Worm (Caenorhabditis elegans) whole organism, young adult: ENCODE data around the gene math-31.
A peak's percentile ranks its signal among the peaks of the same experiment; 100 is the strongest.

Experiments
- B0261.1 ChIP-seq: sonication (generic microtip); optimal IDR thresholded peaks from 2 replicates; lab custom pipeline; 2016; ENCODE audit warnings: mild to moderate bottlenecking, missing genetic modification characterization, moderate library complexity, missing compliant biosample characterization
- F22D6.2 ChIP-seq: sonication (generic microtip); optimal IDR thresholded peaks from 2 replicates; lab custom pipeline; 2016; ENCODE audit warnings: mild to moderate bottlenecking, missing genetic modification characterization, missing compliant biosample characterization
- F33H1.4 ChIP-seq: fragments of 200-800 bp; sonication (Bioruptor generic); IDR thresholded peaks from 2 replicates; pipeline ENCODE4 v1.3.6; 2022; ENCODE audit warnings: missing genetic modification reagents, missing genetic modification characterization, missing compliant biosample characterization
- F49E8.2 ChIP-seq: sonication (generic microtip); optimal IDR thresholded peaks from 3 replicates; lab custom pipeline; 2017; ENCODE audit warnings: missing genetic modification characterization, mild to moderate bottlenecking, missing compliant biosample characterization, antibody characterized with exemption, moderate library complexity; ENCODE audit not compliant: insufficient read depth
- F57A8.1 ChIP-seq: fragments of 200-800 bp; sonication (Bioruptor generic); optimal IDR thresholded peaks from 2 replicates; lab custom pipeline; 2018; ENCODE audit warnings: mild to moderate bottlenecking, missing genetic modification characterization, moderate library complexity, missing compliant biosample characterization
- F57C9.4 ChIP-seq: sonication (generic microtip); optimal IDR thresholded peaks from 2 replicates; lab custom pipeline; 2017; ENCODE audit warnings: mild to moderate bottlenecking, missing genetic modification characterization, missing compliant biosample characterization
- K12H6.12 ChIP-seq: fragments of 200-800 bp; sonication (Bioruptor generic); optimal IDR thresholded peaks from 2 replicates; lab custom pipeline; 2018; ENCODE audit warnings: mild to moderate bottlenecking, missing genetic modification characterization, missing compliant biosample characterization
- Y53F4B.3 ChIP-seq: fragments of 200-800 bp; sonication (Bioruptor generic); IDR thresholded peaks from 2 replicates; pipeline ENCODE4 v1.3.6; 2022; ENCODE audit warnings: missing genetic modification reagents, missing genetic modification characterization, missing compliant biosample characterization
- Y67H2A.10 ChIP-seq: fragments of 200-800 bp; sonication (Bioruptor generic); conservative IDR thresholded peaks from 2 replicates; pipeline ENCODE4 v1.3.6; 2022; ENCODE audit warnings: missing genetic modification reagents, missing genetic modification characterization, missing compliant biosample characterization
- ZK185.1 ChIP-seq: sonication (generic microtip); optimal IDR thresholded peaks from 2 replicates; lab custom pipeline; 2016; ENCODE audit warnings: mild to moderate bottlenecking, missing genetic modification characterization, missing compliant biosample characterization; ENCODE audit not compliant: poor library complexity, severe bottlenecking
- cebp-2 ChIP-seq: fragments of 200-800 bp; sonication (Bioruptor generic); IDR thresholded peaks from 2 replicates; pipeline ENCODE4 v1.3.6; 2022; ENCODE audit warnings: missing genetic modification characterization, missing compliant biosample characterization
- ceh-27 ChIP-seq: fragments of 200-800 bp; sonication (Bioruptor generic); optimal IDR thresholded peaks from 2 replicates; lab custom pipeline; 2018; ENCODE audit warnings: mild to moderate bottlenecking, missing genetic modification characterization, moderate library complexity, missing compliant biosample characterization
- chd-7 ChIP-seq: sonication (generic microtip); optimal IDR thresholded peaks from 2 replicates; lab custom pipeline; 2016; ENCODE audit warnings: mild to moderate bottlenecking, missing genetic modification characterization, moderate library complexity, missing compliant biosample characterization
- dpl-1 ChIP-seq: fragments of 150-350 bp; optimal IDR thresholded peaks from 2 replicates; lab custom pipeline; 2014; ENCODE audit warnings: missing biosample characterization, missing genetic modification reagents, missing genetic modification characterization
- efl-1 ChIP-seq: fragments of 150-350 bp; optimal IDR thresholded peaks from 2 replicates; lab custom pipeline; 2014; ENCODE audit warnings: missing biosample characterization, missing genetic modification reagents, missing genetic modification characterization
- hmg-1.2 ChIP-seq: fragments of 200-800 bp; sonication (Bioruptor generic); IDR thresholded peaks from 2 replicates; pipeline ENCODE4 v1.3.6; 2022; ENCODE audit warnings: missing genetic modification reagents, missing genetic modification characterization, missing compliant biosample characterization
- lir-1 ChIP-seq: fragments of 200-800 bp; sonication (Bioruptor generic); conservative IDR thresholded peaks from 2 replicates; pipeline ENCODE4 v1.3.6; 2022; ENCODE audit warnings: missing genetic modification reagents, missing genetic modification characterization, missing compliant biosample characterization
- lsl-1 ChIP-seq: fragments of 200-800 bp; sonication (Bioruptor generic); optimal IDR thresholded peaks from 2 replicates; lab custom pipeline; 2018; ENCODE audit warnings: mild to moderate bottlenecking, missing genetic modification characterization, moderate library complexity, missing compliant biosample characterization
- lsy-27 ChIP-seq: sonication (generic microtip); optimal IDR thresholded peaks from 2 replicates; lab custom pipeline; 2017; ENCODE audit warnings: missing genetic modification characterization, mild to moderate bottlenecking, missing compliant biosample characterization, antibody characterized with exemption, missing genotype, borderline replicate concordance; ENCODE audit not compliant: insufficient read depth
- madf-10 ChIP-seq: sonication (generic microtip); optimal IDR thresholded peaks from 2 replicates; lab custom pipeline; 2016; ENCODE audit warnings: mild to moderate bottlenecking, missing genetic modification characterization, missing compliant biosample characterization
- madf-8 ChIP-seq: fragments of 200-800 bp; sonication (Bioruptor generic); conservative IDR thresholded peaks from 2 replicates; pipeline ENCODE4 v1.3.6; 2022; ENCODE audit warnings: missing genetic modification reagents, missing genetic modification characterization, missing compliant biosample characterization
- nfya-1 ChIP-seq: sonication (generic microtip); optimal IDR thresholded peaks from 2 replicates; lab custom pipeline; 2017; ENCODE audit warnings: antibody characterized with exemption, missing compliant biosample characterization, missing genetic modification characterization, borderline replicate concordance; ENCODE audit not compliant: insufficient read depth
- nhr-120 ChIP-seq: fragments of 200-800 bp; sonication (Bioruptor generic); IDR thresholded peaks from 2 replicates; pipeline ENCODE4 v1.3.6; 2022; ENCODE audit warnings: missing genetic modification characterization, missing compliant biosample characterization
- nhr-27 ChIP-seq: fragments of 200-800 bp; sonication (Bioruptor generic); optimal IDR thresholded peaks from 2 replicates; lab custom pipeline; 2018; ENCODE audit warnings: mild to moderate bottlenecking, missing genetic modification characterization, moderate library complexity, missing compliant biosample characterization
- tbp1 ChIP-seq: fragments of 200-800 bp; sonication (Bioruptor generic); optimal IDR thresholded peaks from 2 replicates; lab custom pipeline; 2018; ENCODE audit warnings: mild to moderate bottlenecking, missing genetic modification characterization, missing compliant biosample characterization
- xnd-1 ChIP-seq: sonication (generic microtip); optimal IDR thresholded peaks from 2 replicates; lab custom pipeline; 2016; ENCODE audit warnings: missing genotype, missing genetic modification reagents, missing genetic modification characterization, missing compliant biosample characterization
- zfh-2 ChIP-seq: fragments of 200-800 bp; sonication (Bioruptor generic); conservative IDR thresholded peaks from 2 replicates; pipeline ENCODE4 v1.3.6; 2022; ENCODE audit warnings: missing genetic modification reagents, missing genetic modification characterization, missing compliant biosample characterization
- zim-3 ChIP-seq: sonication (generic microtip); optimal IDR thresholded peaks from 2 replicates; lab custom pipeline; 2017; ENCODE audit warnings: mild to moderate bottlenecking, missing genetic modification characterization, moderate library complexity, missing compliant biosample characterization
- ztf-25 ChIP-seq: fragments of 200-800 bp; sonication (Bioruptor generic); IDR thresholded peaks from 2 replicates; pipeline ENCODE4 v1.3.6; 2022; ENCODE audit warnings: missing genetic modification reagents, missing genetic modification characterization, missing compliant biosample characterization
- ztf-6 ChIP-seq: fragments of 200-800 bp; sonication (Bioruptor generic); IDR thresholded peaks from 2 replicates; pipeline ENCODE4 v1.3.6; 2022; ENCODE audit warnings: missing genetic modification reagents, missing genetic modification characterization, missing compliant biosample characterization

Gene math-31

ce11 chrII:1946427-1946826 is 33.8 kb upstream of the math-31 start, which contains the start of gene math-48 (continued):
- TF ChIP-seq madf-10 (tag; lab: Kevin White, UChicago) (no peak), chd-7 (tag; lab: Kevin White, UChicago) (no peak)

ce11 chrII:1945093-1945492 is 32.5 kb upstream of the math-31 start, which contains the start of gene ZK250.14:
Gene ZK250.14 (minus strand): TSS chrII:1945193.
- TF ChIP-seq lir-1 (GFP tag; lab: Robert Waterston, UW): no peak
- TF ChIP-seq madf-10 (tag; lab: Kevin White, UChicago): no peak
- TF ChIP-seq cebp-2 (GFP tag; lab: Robert Waterston, UW): no peak
- TF ChIP-seq, all 124 proteins: peak for 0

ce11 chrII:1939652-1940051 is 27.0 kb upstream of the math-31 start, which contains the start of gene ZK250.13:
Gene ZK250.13 (minus strand): TSS chrII:1939752.
- no peak for TF ChIP-seq F22D6.2 (tag; lab: Kevin White, UChicago)
- no peak for TF ChIP-seq Y67H2A.10 (GFP tag; lab: Robert Waterston, UW)
- TF ChIP-seq lsl-1 (GFP tag; lab: Kevin White, UChicago): no peak
- no peak for TF ChIP-seq madf-8 (GFP tag; lab: Robert Waterston, UW)
- no peak for TF ChIP-seq ZK185.1 (tag; lab: Kevin White, UChicago)
- TF ChIP-seq hmg-1.2 (GFP tag; lab: Robert Waterston, UW): no peak
- TF ChIP-seq ceh-27: no peak
- no peak for TF ChIP-seq zim-3 (tag; lab: Kevin White, UChicago)
- no peak for TF ChIP-seq lsy-27 (tag; lab: Kevin White, UChicago)
- no peak for TF ChIP-seq ztf-6 (GFP tag; lab: Robert Waterston, UW)
- TF ChIP-seq madf-10 (tag; lab: Kevin White, UChicago): no peak
- no peak for TF ChIP-seq ztf-25 (GFP tag; lab: Robert Waterston, UW)
- TF ChIP-seq, all 124 proteins: peak for 0

- TF ChIP-seq zfh-2 (GFP tag; lab: Robert Waterston, UW) (no peak), efl-1 (peak; percentile 19), Y67H2A.10 (GFP tag; lab: Robert Waterston, UW) (no peak), tbp1 (GFP tag; lab: Kevin White, UChicago) (no peak)
Measured at ce11 chrII:1928578-1928977, 15.9 kb upstream of the math-31 start.

ce11 chrII:1926162-1926561 is 13.5 kb upstream of the math-31 start, which contains the start of gene F52C6.2:
Gene F52C6.2 (plus strand): TSS chrII:1926462.
- TF ChIP-seq nhr-120 (no peak), K12H6.12 (tag; lab: Kevin White, UChicago) (no peak), F57A8.1 (no peak), nfya-1 (no peak), nhr-27 (tag; lab: Kevin White, UChicago) (no peak), xnd-1 (tag; lab: Kevin White, UChicago) (no peak), F57C9.4 (no peak), Y53F4B.3 (GFP tag; lab: Robert Waterston, UW) (no peak), F49E8.2 (tag; lab: Kevin White, UChicago) (no peak), hmg-1.2 (GFP tag; lab: Robert Waterston, UW) (no peak), dpl-1 (GFP tag; lab: Kevin White, UChicago) (no peak), B0261.1 (tag; lab: Kevin White, UChicago) (no peak), ceh-27 (no peak), lsy-27 (tag; lab: Kevin White, UChicago) (no peak), F33H1.4 (GFP tag; lab: Robert Waterston, UW) (no peak)
